Worm (Caenorhabditis elegans): Measurements from ENCODE around the gene F45D11.7.
"Not testable (repeated sequence)": the region's sequence is repeated elsewhere in the genome, so short reads cannot be mapped to it uniquely, and the experiment has no call there.

F45D11.7 gene

ce11 chrII:1042227-1042626 is 47.9 kb downstream of the F45D11.7 start, which contains the start of gene fbxb-41:
TSS of gene fbxb-41 (minus strand) at chrII:1042327.
- no peak for TF ChIP-seq zag-1 (tag; optimal IDR thresholded peaks at IDR 0.05)
- no peak for TF ChIP-seq ztf-11 (tag; optimal IDR thresholded peaks at IDR 0.05)
- no peak for TF ChIP-seq ceh-28 (tag; optimal IDR thresholded peaks at IDR 0.05)
- no peak for TF ChIP-seq daf-12 (tag; optimal IDR thresholded peaks at IDR 0.05)
- TF ChIP-seq snpc-4 (tag; optimal IDR thresholded peaks at IDR 0.05): no peak
- TF ChIP-seq ceh-82 (tag; optimal IDR thresholded peaks at IDR 0.05): no peak
- TF ChIP-seq ztf-4 (tag; optimal IDR thresholded peaks at IDR 0.05): no peak
- no peak for TF ChIP-seq hmg-11 (tag; optimal IDR thresholded peaks at IDR 0.05)
- TF ChIP-seq egl-5 (tag; optimal IDR thresholded peaks at IDR 0.05): no peak
- no peak for TF ChIP-seq fkh-2 (tag; optimal IDR thresholded peaks at IDR 0.05)
- no peak for TF ChIP-seq elt-2 (tag; optimal IDR thresholded peaks at IDR 0.05)
- no peak for TF ChIP-seq elt-3 (tag; optimal IDR thresholded peaks at IDR 0.05)
- TF ChIP-seq tbx-2 (tag; optimal IDR thresholded peaks at IDR 0.05): no peak
- TF ChIP-seq ama-1 (optimal IDR thresholded peaks at IDR 0.05): no peak
- no peak for TF ChIP-seq nhr-67 (tag; optimal IDR thresholded peaks at IDR 0.05)
- TF ChIP-seq elt-1 (tag; optimal IDR thresholded peaks at IDR 0.05): no peak
- no peak for TF ChIP-seq ceh-16 (tag; optimal IDR thresholded peaks at IDR 0.05)

ce11 chrII:1043932-1044331 is 49.6 kb downstream of the F45D11.7 start, which contains the start of gene fbxb-45:
TSS of gene fbxb-45 (minus strand) at chrII:1044032.
- TF ChIP-seq mdl-1, ceh-9, tbx-2 (tag; optimal IDR thresholded peaks at IDR 0.05): not testable (repeated sequence)

All from whole organism, L3 larva.